Worm (Caenorhabditis elegans): ENCODE measurements around the gene Y51A2B.4.

The Y51A2B.4 gene

DNA sequence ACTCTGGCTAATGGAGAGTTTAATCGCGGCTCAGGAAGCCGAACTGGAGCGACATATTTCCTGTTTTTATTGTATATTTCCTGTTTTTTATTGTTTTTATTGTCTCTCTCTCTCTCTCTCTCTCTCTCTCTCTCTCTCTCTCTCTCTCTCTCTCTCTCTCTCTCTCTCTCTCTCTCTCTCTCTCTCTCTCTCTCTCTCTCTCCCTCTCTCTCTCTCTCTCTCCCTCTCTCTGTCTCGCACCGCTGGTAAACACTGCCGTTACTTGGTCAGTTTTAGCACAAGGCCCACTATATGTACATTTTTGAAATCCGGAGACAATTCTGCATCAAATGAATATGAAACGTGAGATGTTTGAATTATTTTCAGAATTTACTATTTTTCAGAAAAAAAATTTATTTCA lies 41.9 kb upstream of the Y51A2B.4 start:
- no peak for TF ChIP-seq hlh-12 (tag; optimal IDR thresholded peaks at IDR 0.05)
- peak; percentile 81 for TF ChIP-seq egrh-3 (GFP tag; IDR thresholded peaks at IDR 0.05)
- TF ChIP-seq mcd-1 (GFP tag; IDR thresholded peaks at IDR 0.05), result 0 out of 2 replicates have a peak, but pooled peaks have one; percentile 12

DNA sequence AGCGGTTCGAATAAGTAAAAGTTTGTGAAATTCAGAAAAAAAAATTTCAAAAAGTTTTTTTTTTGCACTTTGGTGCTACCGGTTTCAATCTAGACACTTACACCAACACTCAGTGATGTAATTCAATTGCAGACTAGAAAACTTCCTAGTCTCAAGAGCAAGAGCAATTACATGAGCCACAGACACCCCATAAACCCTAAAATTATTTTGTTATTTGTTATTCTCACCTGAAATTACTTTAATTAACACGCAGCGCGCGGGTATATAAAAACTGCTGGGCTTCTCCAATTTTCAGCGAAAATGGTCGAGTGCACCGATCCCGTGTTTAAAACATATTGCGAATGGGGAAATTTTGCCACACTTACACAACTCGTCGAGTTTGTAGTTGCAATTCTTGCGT lies 37.3 kb upstream of the Y51A2B.4 start, which contains the start of gene srw-83:
srw-83 (plus strand) TSS at position 301 of the 400 bp plus-strand sequence.
- TF ChIP-seq lin-35 (GFP tag; optimal IDR thresholded peaks at IDR 0.05) (no peak), mcd-1 (GFP tag; IDR thresholded peaks at IDR 0.05) (no peak), C17E4.6 (GFP tag; IDR thresholded peaks at IDR 0.05) (no peak), snpc-1.3 (tag; optimal IDR thresholded peaks at IDR 0.05; ENCODE audit: insufficient read depth) (no peak), Y67H2A.10 (GFP tag; conservative IDR thresholded peaks at IDR 0.05) (no peak), nhr-179 (tag; optimal IDR thresholded peaks at IDR 0.05) (no peak), madf-8 (GFP tag; conservative IDR thresholded peaks at IDR 0.05) (no peak), F52B5.7 (tag; optimal IDR thresholded peaks at IDR 0.05) (no peak), ets-4 (GFP tag; optimal IDR thresholded peaks at IDR 0.05) (no peak), nhr-90 (tag; optimal IDR thresholded peaks at IDR 0.05) (no peak), egl-18 (GFP tag; IDR thresholded peaks at IDR 0.05) (no peak), nfyb-1 (GFP tag; IDR thresholded peaks at IDR 0.05) (no peak), ceh-79 (tag; optimal IDR thresholded peaks at IDR 0.05) (no peak), lin-40 (tag; optimal IDR thresholded peaks at IDR 0.05) (no peak), B0336.3 (GFP tag; IDR thresholded peaks at IDR 0.05) (no peak), him-1 (tag; optimal IDR thresholded peaks at IDR 0.05) (no peak), attf-6 (GFP tag; IDR thresholded peaks at IDR 0.05) (no peak), lir-1 (GFP tag; conservative IDR thresholded peaks at IDR 0.05) (no peak), lin-54 (GFP tag; optimal IDR thresholded peaks at IDR 0.05) (no peak)

DNA sequence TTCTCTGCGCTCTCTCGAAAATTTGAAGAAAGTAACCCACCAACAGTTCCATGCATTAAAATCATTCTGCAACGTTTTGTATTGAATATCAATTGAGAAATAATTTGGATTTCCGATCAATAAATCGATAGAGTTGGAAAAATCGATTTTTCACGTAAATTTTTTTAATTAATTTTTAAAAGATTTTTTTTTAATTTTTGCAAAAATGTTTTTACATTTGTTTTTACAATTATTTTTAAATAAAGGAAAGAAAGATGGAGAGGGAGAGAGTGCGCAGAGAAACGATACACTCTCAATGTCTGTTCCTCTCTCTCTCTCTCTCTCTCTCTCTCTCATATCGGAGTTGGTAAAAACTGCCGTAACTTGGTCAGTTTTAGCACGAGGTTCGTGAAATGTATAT lies 36.6 kb upstream of the Y51A2B.4 start, which contains the start of gene ZK262.19:
ZK262.19 (minus strand) TSS at position 101 of the 400 bp plus-strand sequence.
- TF ChIP-seq madf-3 (GFP tag; IDR thresholded peaks at IDR 0.05) (no peak), xnd-1 (tag; optimal IDR thresholded peaks at IDR 0.05) (no peak), mes-4 (tag; optimal IDR thresholded peaks at IDR 0.05) (no peak), nfyb-1 (GFP tag; IDR thresholded peaks at IDR 0.05) (no peak), zim-3 (tag; optimal IDR thresholded peaks at IDR 0.05) (no peak), athp-1 (tag; optimal IDR thresholded peaks at IDR 0.05) (no peak), lin-54 (GFP tag; optimal IDR thresholded peaks at IDR 0.05) (no peak), ztf-3 (GFP tag; optimal IDR thresholded peaks at IDR 0.05) (no peak), rpc-1 (optimal IDR thresholded peaks at IDR 0.05) (no peak), rpc-1 (tag; optimal IDR thresholded peaks at IDR 0.05) (no peak), egl-44 (GFP tag; IDR thresholded peaks at IDR 0.05) (no peak), lin-40 (tag; optimal IDR thresholded peaks at IDR 0.05) (no peak)

DNA sequence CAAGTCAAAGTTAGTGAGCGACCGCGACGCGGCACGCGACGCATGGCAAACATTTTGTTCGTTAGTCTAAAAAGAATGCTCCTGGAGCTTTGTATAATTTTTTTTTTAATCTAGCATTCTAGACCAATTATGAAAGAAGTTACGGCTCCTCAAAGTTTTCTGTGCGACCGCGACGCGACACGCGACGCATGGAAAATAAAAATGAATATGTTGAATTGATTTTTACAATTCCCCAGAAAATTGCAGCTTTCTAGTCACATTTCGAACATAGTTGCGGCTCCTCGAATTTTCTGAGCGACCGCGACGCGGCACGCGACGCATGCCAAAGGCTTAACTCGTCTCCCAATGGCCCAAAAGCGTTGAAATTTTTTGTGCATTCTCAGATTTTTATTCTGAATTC lies 35.5 kb upstream of the Y51A2B.4 start, which contains the start of gene ZK262.4:
ZK262.4 (minus strand) TSS at position 101 of the 400 bp plus-strand sequence.
- no peak for TF ChIP-seq pbrm-1 (GFP tag; IDR thresholded peaks at IDR 0.05)
- TF ChIP-seq B0035.1 (tag; optimal IDR thresholded peaks at IDR 0.05), result no peak

DNA sequence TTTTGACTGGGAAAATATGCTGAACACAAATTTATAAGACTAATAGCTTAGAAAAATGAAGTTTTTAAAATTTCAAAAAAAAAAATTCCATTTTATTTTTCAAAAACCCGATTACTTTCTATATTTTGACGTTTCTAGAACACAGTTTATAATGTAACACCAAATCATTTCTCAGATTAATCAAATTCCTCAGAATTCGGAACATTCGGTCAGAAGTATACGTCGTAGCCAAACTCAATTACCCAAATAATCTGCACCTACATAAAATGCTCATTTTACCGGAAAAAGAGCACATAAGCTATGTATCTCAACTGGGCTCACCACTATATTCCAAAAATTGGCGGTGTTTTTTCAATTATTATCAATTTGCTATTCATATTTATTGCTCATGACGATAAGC lies 31.9 kb upstream of the Y51A2B.4 start, which contains the start of gene srj-26:
srj-26 (plus strand) TSS at position 301 of the 400 bp plus-strand sequence.
- TF ChIP-seq attf-5 (GFP tag; optimal IDR thresholded peaks at IDR 0.05) (no peak), madf-10 (tag; optimal IDR thresholded peaks at IDR 0.05) (no peak), nfya-1 (tag; optimal IDR thresholded peaks at IDR 0.05; ENCODE audit: borderline replicate concordance, insufficient read depth) (no peak), sea-2 (GFP tag; IDR thresholded peaks at IDR 0.05) (no peak), lag-1 (GFP tag; IDR thresholded peaks at IDR 0.05) (no peak), F37B4.10 (GFP tag; IDR thresholded peaks at IDR 0.05) (no peak), nhr-120 (GFP tag; IDR thresholded peaks at IDR 0.05) (no peak), bed-2 (GFP tag; IDR thresholded peaks at IDR 0.05) (no peak), ceh-58 (GFP tag; IDR thresholded peaks at IDR 0.05) (no peak), bed-1 (GFP tag; IDR thresholded peaks at IDR 0.05) (no peak), lin-26 (GFP tag; IDR thresholded peaks at IDR 0.05) (no peak), lin-54 (GFP tag; optimal IDR thresholded peaks at IDR 0.05) (no peak), T07F8.4 (tag; optimal IDR thresholded peaks at IDR 0.05) (no peak), somi-1 (GFP tag; optimal IDR thresholded peaks at IDR 0.05) (no peak)
